Worm (Caenorhabditis elegans): ENCODE data around the gene C34E11.4.

The C34E11.4 gene

ce11 chrX:11791364-11792221 lies 12.4 kb upstream of the C34E11.4 start (continued):
- no peak for TF ChIP-seq ceh-28 (tag; optimal IDR thresholded peaks at IDR 0.05)
- no peak for TF ChIP-seq daf-8 (GFP tag; IDR thresholded peaks at IDR 0.05)
- TF ChIP-seq php-3 (GFP tag; IDR thresholded peaks at IDR 0.05): peak; percentile 36; the same call in 1 of the 2 replicates
- peak; percentile 85 for TF ChIP-seq pqm-1 (tag; optimal IDR thresholded peaks at IDR 0.05)
- TF ChIP-seq hmg-1.1 (GFP tag; IDR thresholded peaks at IDR 0.05): no peak; the same call in 1 of the 2 replicates
- TF ChIP-seq ces-1 (GFP tag; optimal IDR thresholded peaks at IDR 0.05): no peak
- TF ChIP-seq pha-4 (GFP tag; IDR thresholded peaks at IDR 0.05): peak; percentile 8; the same call in 1 of the 2 replicates
- no peak for TF ChIP-seq pha-4 (tag; optimal IDR thresholded peaks at IDR 0.05)
- peak; percentile 86 for TF ChIP-seq aha-1 (tag)
- peak; percentile 51 for TF ChIP-seq lin-13 (GFP tag; optimal IDR thresholded peaks at IDR 0.05)
- TF ChIP-seq Y48G9A.11 (GFP tag; IDR thresholded peaks at IDR 0.05): no peak
- no peak for TF ChIP-seq unc-39 (tag; optimal IDR thresholded peaks at IDR 0.05)
- TF ChIP-seq F49E8.2 (tag; optimal IDR thresholded peaks at IDR 0.05; ENCODE audit: borderline replicate concordance): no peak
- TF ChIP-seq sdz-12 (GFP tag; optimal IDR thresholded peaks at IDR 0.05): no peak
- peak in 1 of 2 experiments; percentile 12 for TF ChIP-seq hif-1 (tag; optimal IDR thresholded peaks at IDR 0.05)
- no peak for TF ChIP-seq arid-1 (GFP tag; conservative IDR thresholded peaks at IDR 0.05)
- TF ChIP-seq snpc-1.2 (GFP tag; IDR thresholded peaks at IDR 0.05): no peak
- TF ChIP-seq attf-4 (tag; optimal IDR thresholded peaks at IDR 0.05): no peak
- no peak for TF ChIP-seq duxl-1 (tag; optimal IDR thresholded peaks at IDR 0.05; ENCODE audit: poor library complexity)
- TF ChIP-seq egl-27 (tag; optimal IDR thresholded peaks at IDR 0.05): no peak
- no peak for TF ChIP-seq tag-97 (GFP tag; IDR thresholded peaks at IDR 0.05)
- peak; percentile 88 for TF ChIP-seq hlh-11 (tag; optimal IDR thresholded peaks at IDR 0.05)
- TF ChIP-seq madf-9 (GFP tag; conservative IDR thresholded peaks at IDR 0.05): no peak
- TF ChIP-seq zip-2 (tag; optimal IDR thresholded peaks at IDR 0.05): no peak
- no peak for TF ChIP-seq skn-1 (tag; optimal IDR thresholded peaks at IDR 0.05)
- no peak for TF ChIP-seq ztf-7 (tag; optimal IDR thresholded peaks at IDR 0.05)
- TF ChIP-seq F37D6.2 (tag; optimal IDR thresholded peaks at IDR 0.05): no peak
- no peak for TF ChIP-seq ztf-11 (tag; optimal IDR thresholded peaks at IDR 0.05)
- no peak for TF ChIP-seq mep-1 (tag; optimal IDR thresholded peaks at IDR 0.05)
- TF ChIP-seq lsy-2 (tag; optimal IDR thresholded peaks at IDR 0.05): peak; percentile 5 to 20
- no peak for TF ChIP-seq nhr-76 (tag; optimal IDR thresholded peaks at IDR 0.05)
- no peak for TF ChIP-seq ceh-44 (GFP tag; IDR thresholded peaks at IDR 0.05)
- no peak for TF ChIP-seq zfp-2 (tag; optimal IDR thresholded peaks at IDR 0.05)
- no peak for TF ChIP-seq lin-15B (tag; optimal IDR thresholded peaks at IDR 0.05)
- TF ChIP-seq nhr-41 (GFP tag; IDR thresholded peaks at IDR 0.05): no peak
- no peak for TF ChIP-seq lim-7 (GFP tag; IDR thresholded peaks at IDR 0.05)
- peak; percentile 58 for TF ChIP-seq nhr-102 (tag; optimal IDR thresholded peaks at IDR 0.05)
- no peak for TF ChIP-seq lin-29 (GFP tag; IDR thresholded peaks at IDR 0.05)
- TF ChIP-seq ceh-82 (tag; optimal IDR thresholded peaks at IDR 0.05): no peak
- TF ChIP-seq zip-11 (GFP tag; IDR thresholded peaks at IDR 0.05): no peak
- peak; percentile 27 for TF ChIP-seq ceh-32 (tag; optimal IDR thresholded peaks at IDR 0.05; ENCODE audit: poor library complexity)
- 0 out of 2 replicates have a peak, but pooled peaks have one; percentile 7 for TF ChIP-seq mxl-2 (GFP tag; conservative IDR thresholded peaks at IDR 0.05)
- peak in 1 of 2 experiments; percentile 68 for TF ChIP-seq daf-16 (GFP tag; optimal IDR thresholded peaks at IDR 0.05)
- TF ChIP-seq daf-16 (tag; optimal IDR thresholded peaks at IDR 0.05): peak; percentile 89
- TF ChIP-seq fkh-10 (GFP tag; optimal IDR thresholded peaks at IDR 0.05): no peak
- no peak for TF ChIP-seq lir-3 (tag; optimal IDR thresholded peaks at IDR 0.05)
- no peak for TF ChIP-seq dmd-8 (GFP tag; IDR thresholded peaks at IDR 0.05)
- peak; percentile 69 for TF ChIP-seq dve-1 (tag; optimal IDR thresholded peaks at IDR 0.05; ENCODE audit: insufficient read depth)
- TF ChIP-seq ctbp-1 (GFP tag; IDR thresholded peaks at IDR 0.05): no peak
- peak; percentile 81 for TF ChIP-seq ama-1 (optimal IDR thresholded peaks at IDR 0.05)
- peak; percentile 92 for TF ChIP-seq nhr-28 (tag; optimal IDR thresholded peaks at IDR 0.05)

Data from whole organism, L4 larva.